Fruit fly (Drosophila melanogaster): ENCODE results near the gene CG16863.

DNA sequence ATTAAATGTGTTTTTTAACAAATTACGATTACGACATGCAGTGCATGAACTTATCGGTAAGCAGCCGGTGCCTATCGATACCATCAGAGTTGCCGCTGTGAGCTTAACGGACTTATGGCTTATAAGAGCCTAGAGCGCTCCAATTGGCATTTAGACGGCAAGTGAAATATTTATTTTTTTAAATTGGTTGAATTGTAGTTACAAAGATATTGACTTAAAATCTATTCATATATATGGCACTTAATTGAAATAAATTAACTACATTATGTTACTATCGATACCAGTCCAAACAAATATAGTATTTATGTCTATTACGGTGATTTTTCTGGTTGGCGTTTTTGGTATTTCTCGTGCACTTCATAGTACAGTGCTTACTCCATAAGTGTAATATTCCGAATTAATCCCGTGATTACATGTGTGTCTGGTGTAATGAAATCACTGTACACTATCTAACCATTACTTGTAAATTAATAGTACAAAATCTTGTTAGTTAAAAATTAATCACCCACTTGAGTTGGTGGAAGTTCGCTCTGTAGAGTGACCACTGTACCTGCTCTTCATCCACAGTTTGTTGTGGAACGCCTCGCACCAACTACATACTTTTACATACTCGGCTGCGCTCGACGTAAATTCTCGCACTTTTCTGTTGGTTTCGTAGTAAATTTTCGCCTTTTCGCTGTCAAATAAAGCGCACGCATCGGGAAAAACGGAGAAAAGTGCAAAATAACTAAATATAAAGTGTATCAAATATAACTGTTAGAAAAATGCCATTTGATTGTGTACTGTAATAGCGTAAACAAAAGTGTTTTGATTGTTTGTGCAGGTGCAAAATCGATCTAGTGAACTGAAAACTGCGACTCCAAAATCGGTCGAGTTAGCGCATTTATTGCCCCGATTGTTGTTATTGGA is 44.5 kb downstream of the CG16863 start, which contains the start of the genes mRpS23 and CenG1A:
- TF ChIP-seq lola (GFP tag; optimal IDR thresholded peaks at IDR 0.05): no peak
- TF ChIP-seq br (GFP tag; optimal IDR thresholded peaks at IDR 0.05): peak; percentile 100
- TF ChIP-seq dsf (GFP tag; optimal IDR thresholded peaks at IDR 0.05; ENCODE audit: borderline replicate concordance): peak; percentile 98
- peak; percentile 99 for TF ChIP-seq psq (GFP tag; optimal IDR thresholded peaks at IDR 0.05)
- peak; percentile 100 for TF ChIP-seq Sp1 (GFP tag; optimal IDR thresholded peaks at IDR 0.05)
- TF ChIP-seq CrebA (GFP tag; optimal IDR thresholded peaks at IDR 0.05; ENCODE audit: borderline replicate concordance): no peak
- peak; percentile 100 for TF ChIP-seq OdsH (GFP tag; optimal IDR thresholded peaks at IDR 0.05)
- peak; percentile 98 for TF ChIP-seq jim (GFP tag; optimal IDR thresholded peaks at IDR 0.05)
- no peak for TF ChIP-seq N (GFP tag; optimal IDR thresholded peaks at IDR 0.05)
